Fruit fly (Drosophila melanogaster): Measurements from ENCODE around the gene CG10651.

DNA sequence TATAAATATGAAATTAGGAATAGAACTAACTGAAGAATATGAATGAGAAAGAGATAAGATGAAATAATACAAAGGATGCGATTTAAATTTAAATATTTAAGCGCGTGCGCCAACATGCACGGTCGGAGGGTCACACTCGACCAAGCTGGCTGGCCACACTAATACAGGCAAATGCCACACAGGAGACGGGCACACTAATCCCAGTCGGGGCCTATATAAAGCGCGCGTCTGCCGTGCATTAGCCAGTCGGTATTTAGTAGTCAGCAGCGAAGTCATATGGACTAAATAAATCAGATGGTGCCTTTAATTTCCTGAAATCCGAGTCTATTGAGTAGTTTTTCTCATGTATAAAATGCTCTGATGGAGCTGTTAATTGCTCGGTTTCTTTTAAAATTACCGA, 13.6 kb upstream of the CG10651 start:
- no peak for TF ChIP-seq Myc (optimal IDR thresholded peaks at IDR 0.05)
- TF ChIP-seq h (optimal IDR thresholded peaks at IDR 0.05): no peak
- no peak for TF ChIP-seq insv (optimal IDR thresholded peaks at IDR 0.05)
- TF ChIP-seq Sin3A (optimal IDR thresholded peaks at IDR 0.05): no peak

Data from Kc167 (cell line).